Worm (Caenorhabditis elegans): Measurements from ENCODE around the gene str-92.

DNA sequence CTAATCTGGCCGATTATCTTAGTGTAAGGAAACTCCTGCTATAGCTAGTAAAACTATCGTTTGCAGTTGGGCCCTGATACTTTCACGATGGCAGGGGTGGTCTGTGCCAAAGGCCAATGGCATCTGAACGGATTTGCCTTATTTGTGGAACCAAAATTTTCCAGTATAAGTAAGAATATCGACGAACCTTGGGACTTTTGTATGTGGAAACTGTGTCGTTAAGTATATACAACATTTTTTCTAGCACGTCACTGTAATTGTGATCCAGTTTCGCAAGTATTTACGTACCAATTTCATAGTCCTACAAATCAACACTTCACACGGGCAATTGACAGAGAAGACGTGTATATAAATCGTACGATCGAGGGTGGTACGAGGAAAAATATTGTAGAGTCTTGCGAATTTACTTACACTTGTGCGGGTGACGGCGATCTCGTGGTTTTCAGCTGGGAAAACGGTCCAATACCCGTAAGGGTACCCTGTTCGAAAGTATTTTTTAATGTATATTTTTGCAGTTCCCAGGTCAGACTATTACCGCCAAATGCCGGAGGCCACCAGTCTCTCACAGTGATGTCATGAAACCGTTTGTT lies 29.9 kb upstream of the str-92 start:
- no peak for TF ChIP-seq ama-1 (optimal IDR thresholded peaks at IDR 0.05)
- TF ChIP-seq tbx-37 (GFP tag; conservative IDR thresholded peaks at IDR 0.05), result no peak
- no peak for TF ChIP-seq ceh-13 (GFP tag; optimal IDR thresholded peaks at IDR 0.05)
- no peak for TF ChIP-seq flt-1 (GFP tag; IDR thresholded peaks at IDR 0.05)
- no peak for TF ChIP-seq ceh-36 (tag; optimal IDR thresholded peaks at IDR 0.05)
- no peak for TF ChIP-seq hmg-4 (GFP tag; optimal IDR thresholded peaks at IDR 0.05)
- no peak for TF ChIP-seq pes-1 (GFP tag; IDR thresholded peaks at IDR 0.05)
- TF ChIP-seq tra-4 (tag; optimal IDR thresholded peaks at IDR 0.05), result no peak
